Worm (Caenorhabditis elegans): ENCODE results near the gene nhr-63.

nhr-63 gene

DNA sequence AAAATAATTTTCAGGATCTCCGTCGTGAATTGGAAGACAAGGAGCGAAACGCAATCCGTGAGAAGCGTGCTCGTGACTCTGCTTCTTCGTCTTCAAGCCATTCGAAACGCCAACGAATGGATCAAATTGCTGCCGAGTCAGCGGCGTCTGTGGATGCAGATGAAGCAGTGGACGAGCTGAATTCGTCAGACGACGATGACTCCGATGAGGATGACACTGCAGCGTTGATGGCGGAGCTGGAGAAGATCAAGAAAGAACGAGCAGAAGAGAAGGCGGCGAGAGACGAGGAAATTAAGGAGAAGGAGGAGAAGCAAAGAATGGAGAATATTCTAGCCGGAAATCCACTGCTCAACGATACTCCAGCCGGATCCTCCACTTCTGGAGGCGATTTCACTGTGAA is 21.2 kb downstream of the nhr-63 start:
- TF ChIP-seq Y95B8A.8 (GFP tag; IDR thresholded peaks at IDR 0.05) (no peak), zfh-2 (GFP tag; conservative IDR thresholded peaks at IDR 0.05) (peak; percentile 79), efl-1 (GFP tag; optimal IDR thresholded peaks at IDR 0.05) (no peak)

DNA sequence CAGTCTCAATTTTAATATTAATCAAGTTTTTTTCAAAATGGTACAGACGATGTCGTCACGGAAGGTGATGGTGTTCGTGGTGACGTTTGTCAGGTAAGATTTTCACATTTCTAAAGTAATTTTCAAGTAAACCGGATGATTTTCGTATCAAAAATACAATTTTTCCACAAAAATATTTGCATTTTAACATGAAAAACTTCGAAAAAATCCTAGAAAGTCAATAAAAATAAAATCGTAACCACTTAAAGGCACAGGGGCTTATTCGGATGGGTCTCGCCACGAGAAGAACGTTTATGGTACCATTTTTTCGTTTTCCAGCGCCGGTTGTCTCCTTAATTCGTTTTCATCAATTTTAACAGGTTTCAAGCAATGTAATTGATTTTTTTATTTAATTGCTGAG is 21.9 kb downstream of the nhr-63 start, which contains the start of gene T10C6.6:
TSS of gene T10C6.6 (plus strand) at position 27 of the 400 bp plus-strand sequence.
- TF ChIP-seq him-1 (tag; optimal IDR thresholded peaks at IDR 0.05) (peak; percentile 12), let-526 (GFP tag; IDR thresholded peaks at IDR 0.05) (no peak), ztf-3 (GFP tag; optimal IDR thresholded peaks at IDR 0.05) (no peak), F33H1.4 (GFP tag; IDR thresholded peaks at IDR 0.05) (peak; percentile 84), ceh-79 (tag; optimal IDR thresholded peaks at IDR 0.05) (peak; percentile 38), lsl-1 (GFP tag; optimal IDR thresholded peaks at IDR 0.05) (peak; percentile 88), madf-8 (GFP tag; conservative IDR thresholded peaks at IDR 0.05) (peak; percentile 38; the same call in 1 of the 2 replicates), ekl-4 (GFP tag; IDR thresholded peaks at IDR 0.05) (peak; percentile 54; the same call in 1 of the 2 replicates), rcor-1 (GFP tag; IDR thresholded peaks at IDR 0.05) (no peak), F49E8.2 (tag; optimal IDR thresholded peaks at IDR 0.05; ENCODE audit: insufficient read depth) (peak; percentile 1), madf-6 (GFP tag; IDR thresholded peaks at IDR 0.05) (peak; percentile 81), D2030.7 (GFP tag; IDR thresholded peaks at IDR 0.05) (peak; percentile 56), lin-35 (GFP tag; optimal IDR thresholded peaks at IDR 0.05) (no peak), T26A5.8 (tag; optimal IDR thresholded peaks at IDR 0.05) (no peak), hmg-20 (GFP tag; IDR thresholded peaks at IDR 0.05) (no peak), xnd-1 (tag; optimal IDR thresholded peaks at IDR 0.05) (peak; percentile 79), snpc-4 (GFP tag; optimal IDR thresholded peaks at IDR 0.05) (no peak), snpc-4 (tag; optimal IDR thresholded peaks at IDR 0.05) (peak in 2 of 4 experiments; percentile 24 to 35), B0336.3 (GFP tag; IDR thresholded peaks at IDR 0.05) (peak; percentile 24; the same call in 1 of the 2 replicates)

ce11 chrV:16024917-16025316 is 22.5 kb downstream of the nhr-63 start:
- TF ChIP-seq rec-8 (tag; optimal IDR thresholded peaks at IDR 0.05): no peak
- TF ChIP-seq cebp-1 (GFP tag; IDR thresholded peaks at IDR 0.05): no peak
- no peak for TF ChIP-seq cebp-1 (tag; optimal IDR thresholded peaks at IDR 0.05)
- peak; percentile 51 for TF ChIP-seq zfh-2 (GFP tag; conservative IDR thresholded peaks at IDR 0.05)

DNA sequence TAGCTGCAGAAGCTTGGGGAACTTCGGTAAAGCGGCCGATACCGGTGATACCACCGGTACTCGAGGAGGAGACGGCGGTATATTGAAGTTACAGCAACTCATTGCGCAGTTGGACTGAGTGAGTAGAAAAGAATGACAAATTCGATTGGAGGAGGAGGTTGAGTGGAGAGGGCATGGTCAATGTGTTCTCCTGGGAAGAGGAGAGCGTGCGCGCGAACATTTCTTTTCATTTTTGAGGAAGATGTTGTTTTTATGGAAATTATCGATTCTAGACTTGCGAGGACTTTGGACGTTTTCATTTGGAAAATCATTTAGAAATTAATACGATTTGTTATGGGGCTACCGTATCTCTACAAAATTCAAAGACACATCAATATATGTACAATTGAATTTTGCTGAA is 26.8 kb downstream of the nhr-63 start:
- TF ChIP-seq lin-54 (GFP tag; optimal IDR thresholded peaks at IDR 0.05) (no peak), aptf-2 (GFP tag; conservative IDR thresholded peaks at IDR 0.05) (peak; percentile 92), C06A6.2 (GFP tag; conservative IDR thresholded peaks at IDR 0.05) (no peak), F52B5.7 (tag; optimal IDR thresholded peaks at IDR 0.05) (no peak), somi-1 (GFP tag; optimal IDR thresholded peaks at IDR 0.05) (no peak), sea-2 (GFP tag; IDR thresholded peaks at IDR 0.05) (no peak), mxl-1 (tag; optimal IDR thresholded peaks at IDR 0.05) (no peak)

ce11 chrV:16031571-16031970 is 29.2 kb downstream of the nhr-63 start, which contains the start of gene T10C6.7:
T10C6.7 (minus strand) TSS chrV:16031713.
- TF ChIP-seq efl-1 (GFP tag; optimal IDR thresholded peaks at IDR 0.05) (peak; percentile 34), xnd-1 (tag; optimal IDR thresholded peaks at IDR 0.05) (peak; percentile 7), B0019.2 (GFP tag; conservative IDR thresholded peaks at IDR 0.05) (no peak), D2030.7 (GFP tag; IDR thresholded peaks at IDR 0.05) (peak; percentile 18; the same call in 1 of the 2 replicates), T26A5.8 (tag; optimal IDR thresholded peaks at IDR 0.05) (no peak), madf-6 (GFP tag; IDR thresholded peaks at IDR 0.05) (peak; percentile 87), hlh-12 (tag; optimal IDR thresholded peaks at IDR 0.05) (no peak), aptf-3 (GFP tag; IDR thresholded peaks at IDR 0.05) (peak; percentile 98), hsf-1 (GFP tag; IDR thresholded peaks at IDR 0.05) (no peak), aptf-2 (GFP tag; conservative IDR thresholded peaks at IDR 0.05) (peak; percentile 100), madf-8 (GFP tag; conservative IDR thresholded peaks at IDR 0.05) (peak; percentile 69), madf-3 (GFP tag; IDR thresholded peaks at IDR 0.05) (peak; percentile 39; the same call in 1 of the 2 replicates), ceh-79 (tag; optimal IDR thresholded peaks at IDR 0.05) (no peak), hmg-1.2 (GFP tag; IDR thresholded peaks at IDR 0.05) (no peak), lir-1 (GFP tag; conservative IDR thresholded peaks at IDR 0.05) (0 out of 2 replicates have a peak, but pooled peaks have one; percentile 10), unc-130 (GFP tag; optimal IDR thresholded peaks at IDR 0.05) (no peak), K12H6.12 (tag; optimal IDR thresholded peaks at IDR 0.05) (no peak), T07F8.4 (tag; optimal IDR thresholded peaks at IDR 0.05) (no peak)
